Worm (Caenorhabditis elegans): ENCODE measurements around the gene oac-32.

DNA sequence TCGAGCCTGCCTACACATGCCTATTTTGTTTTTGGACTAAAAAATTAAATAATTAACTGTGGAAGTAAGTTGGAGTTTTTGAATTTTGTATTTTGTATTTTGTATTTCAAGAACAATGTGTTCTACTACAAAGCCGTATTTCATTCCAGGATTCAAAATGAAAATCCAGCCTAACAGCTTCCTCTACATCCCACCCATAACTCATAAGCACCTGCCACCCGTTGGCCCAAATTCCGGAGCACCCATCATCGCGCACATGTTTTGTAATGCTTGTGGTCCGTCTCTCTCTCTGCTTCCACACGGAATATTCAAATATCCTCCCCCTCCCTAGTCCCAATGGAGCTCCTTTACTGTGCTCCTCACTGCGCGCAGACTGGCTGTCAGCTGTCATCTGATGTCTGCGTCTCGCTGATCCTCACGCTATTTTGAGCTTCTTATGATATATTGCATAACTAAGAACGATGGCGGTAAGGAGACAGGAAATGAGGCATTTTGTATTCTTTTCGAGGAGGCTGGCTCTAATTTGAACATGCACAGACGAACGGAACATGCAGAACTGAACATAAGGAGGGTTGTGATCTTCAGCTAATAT lies 30.0 kb upstream of the oac-32 start:
- no peak for TF ChIP-seq tbx-2 (tag; optimal IDR thresholded peaks at IDR 0.05)
- no peak for TF ChIP-seq elt-2 (tag; optimal IDR thresholded peaks at IDR 0.05)
- no peak for TF ChIP-seq snpc-4 (tag; optimal IDR thresholded peaks at IDR 0.05)
- no peak for TF ChIP-seq blmp-1 (tag; optimal IDR thresholded peaks at IDR 0.05)
- TF ChIP-seq nhr-76 (tag; optimal IDR thresholded peaks at IDR 0.05): no peak
- no peak for TF ChIP-seq skn-1 (tag; optimal IDR thresholded peaks at IDR 0.05)
- TF ChIP-seq mdl-1 (tag; optimal IDR thresholded peaks at IDR 0.05): no peak
- TF ChIP-seq nhr-28 (tag; optimal IDR thresholded peaks at IDR 0.05): no peak
- no peak for TF ChIP-seq sptf-1 (tag; optimal IDR thresholded peaks at IDR 0.05)
- no peak for TF ChIP-seq egl-27 (tag; optimal IDR thresholded peaks at IDR 0.05)
- no peak for TF ChIP-seq nhr-77 (tag; optimal IDR thresholded peaks at IDR 0.05)
- no peak for TF ChIP-seq unc-130 (tag; optimal IDR thresholded peaks at IDR 0.05)

Data from whole organism, L1 larva.